Fruit fly (Drosophila melanogaster): Measurements from ENCODE around the gene CG33290.

- TF ChIP-seq toe (GFP tag; optimal IDR thresholded peaks at IDR 0.05), result peak; percentile 85
- TF ChIP-seq Clk (GFP tag; optimal IDR thresholded peaks at IDR 0.05), result peak; percentile 70
- TF ChIP-seq cnc (optimal IDR thresholded peaks at IDR 0.05), result no peak
- TF ChIP-seq Mnt (GFP tag; optimal IDR thresholded peaks at IDR 0.05), result peak; percentile 58
- peak; percentile 95 for TF ChIP-seq CG11617 (GFP tag; optimal IDR thresholded peaks at IDR 0.05)
- peak; percentile 89 for TF ChIP-seq CG33017 (tag; optimal IDR thresholded peaks at IDR 0.05)
Measured at dm6 chr3L:21515823-21516715, 26.1 kb upstream of the CG33290 start, which contains the start of the genes SAK and Cdk12.

Measured in whole organism, adult.